Worm (Caenorhabditis elegans): ENCODE measurements around the gene cest-30.

DNA sequence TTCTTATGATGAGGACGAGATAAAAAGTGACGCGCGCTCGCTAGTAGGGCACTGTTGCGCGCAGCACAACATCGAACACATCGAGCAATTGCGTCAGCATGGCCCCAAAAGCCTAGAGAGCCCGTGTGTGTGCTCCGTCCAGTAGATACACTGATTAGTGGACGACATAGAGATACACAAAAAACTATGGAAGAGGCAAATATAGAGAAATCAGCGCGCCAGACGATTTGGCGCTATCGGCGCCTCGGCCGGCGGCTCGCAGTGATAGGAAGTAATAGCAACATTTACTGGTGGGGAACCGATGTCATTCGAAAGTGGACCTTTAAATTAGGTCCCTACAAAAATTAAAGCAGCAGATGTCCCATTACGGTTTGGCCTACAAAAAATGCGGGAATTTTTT is 34.4 kb downstream of the cest-30 start:
- TF ChIP-seq ceh-82 (tag; optimal IDR thresholded peaks at IDR 0.05) (no peak), unc-39 (tag; optimal IDR thresholded peaks at IDR 0.05) (no peak), aly-2 (tag; optimal IDR thresholded peaks at IDR 0.05) (no peak), pqm-1 (tag; optimal IDR thresholded peaks at IDR 0.05) (no peak), nhr-28 (tag; optimal IDR thresholded peaks at IDR 0.05) (no peak), egl-5 (tag; optimal IDR thresholded peaks at IDR 0.05) (no peak), skn-1 (tag; optimal IDR thresholded peaks at IDR 0.05) (no peak), nhr-76 (tag; optimal IDR thresholded peaks at IDR 0.05) (no peak), unc-62 (GFP tag; optimal IDR thresholded peaks at IDR 0.05) (no peak), nhr-237 (tag; optimal IDR thresholded peaks at IDR 0.05) (no peak), sea-2 (GFP tag; optimal IDR thresholded peaks at IDR 0.05) (no peak)

Data from whole organism, L3 larva.